Fruit fly (Drosophila melanogaster) whole organism, embryonic: ENCODE results near the gene CG9426.
A peak's percentile ranks its signal among the peaks of the same experiment; 100 is the strongest.

ENCODE experiments used
- Atf6 ChIP-seq: fragments of 200-800 bp; sonication (Bioruptor generic); IDR thresholded peaks from 2 replicates; pipeline ENCODE4 v1.3.6; 2022; ENCODE audit warnings: missing biosample characterization, missing genetic modification characterization
- CG10565 ChIP-seq: fragments of 200-800 bp; sonication (Bioruptor generic); optimal IDR thresholded peaks from 3 replicates; lab custom pipeline; 2016; ENCODE audit warnings: missing biosample characterization, mild to moderate bottlenecking, missing genetic modification characterization
- CG11398 ChIP-seq: fragments of 200-800 bp; sonication (Bioruptor generic); optimal IDR thresholded peaks from 2 replicates; lab custom pipeline; 2016; ENCODE audit warnings: missing biosample characterization, missing genetic modification characterization
- CG11696 ChIP-seq: fragments of 200-800 bp; sonication (Bioruptor generic); IDR thresholded peaks from 2 replicates; pipeline ENCODE4 v1.3.6; 2022; ENCODE audit warnings: missing biosample characterization, missing genetic modification characterization
- CG12299 ChIP-seq: fragments of 200-800 bp; sonication (Bioruptor generic); optimal IDR thresholded peaks from 2 replicates; lab custom pipeline; 2018; ENCODE audit warnings: missing biosample characterization, mild to moderate bottlenecking, missing genetic modification characterization
- CG12659 ChIP-seq: fragments of 200-800 bp; sonication (Bioruptor generic); optimal IDR thresholded peaks from 3 replicates; lab custom pipeline; 2017; ENCODE audit warnings: mild to moderate bottlenecking, missing biosample characterization, missing genetic modification reagents, missing genetic modification characterization
- CG12769 ChIP-seq: fragments of 200-800 bp; sonication (Bioruptor generic); optimal IDR thresholded peaks from 2 replicates; lab custom pipeline; 2019; ENCODE audit warnings: missing biosample characterization, mild to moderate bottlenecking, missing genetic modification characterization, moderate library complexity
- CG13287 ChIP-seq: fragments of 200-800 bp; sonication (Bioruptor generic); IDR thresholded peaks from 2 replicates; pipeline ENCODE4 v1.3.6; 2022; ENCODE audit warnings: missing biosample characterization, missing genetic modification characterization; ENCODE audit not compliant: partially characterized antibody
- CG14050 ChIP-seq: fragments of 200-800 bp; sonication (Bioruptor generic); IDR thresholded peaks from 3 replicates; pipeline ENCODE4 v1.3.6; 2022; ENCODE audit warnings: missing biosample characterization, missing genetic modification characterization
- CG14667 ChIP-seq: fragments of 200-800 bp; sonication (Bioruptor generic); IDR thresholded peaks from 2 replicates; pipeline ENCODE4 v1.3.6; 2022; ENCODE audit warnings: missing biosample characterization, missing genetic modification characterization
- CG14710 ChIP-seq: fragments of 200-800 bp; sonication (Bioruptor generic); optimal IDR thresholded peaks from 3 replicates; lab custom pipeline; 2019; ENCODE audit warnings: missing biosample characterization, mild to moderate bottlenecking, missing genetic modification characterization, moderate library complexity
- CG14965 ChIP-seq: fragments of 200-800 bp; sonication (Bioruptor generic); optimal IDR thresholded peaks from 2 replicates; lab custom pipeline; 2016; ENCODE audit warnings: missing biosample characterization, missing genetic modification characterization, borderline replicate concordance
- CG1529 ChIP-seq: fragments of 200-800 bp; sonication (Bioruptor generic); optimal IDR thresholded peaks from 3 replicates; lab custom pipeline; 2018; ENCODE audit warnings: missing biosample characterization, missing genetic modification characterization
- CG17568 ChIP-seq: fragments of 200-800 bp; sonication (Bioruptor generic); optimal IDR thresholded peaks from 2 replicates; lab custom pipeline; 2018; ENCODE audit warnings: missing biosample characterization, mild to moderate bottlenecking, missing genetic modification characterization, moderate library complexity
- CG1792 ChIP-seq: fragments of 200-800 bp; sonication (Bioruptor generic); optimal IDR thresholded peaks from 2 replicates; lab custom pipeline; 2016; ENCODE audit warnings: missing biosample characterization, missing genetic modification characterization
- CG2120 ChIP-seq: fragments of 200-800 bp; sonication (Bioruptor generic); optimal IDR thresholded peaks from 3 replicates; lab custom pipeline; 2016; ENCODE audit warnings: missing biosample characterization, missing genetic modification characterization
- CG2199 ChIP-seq: fragments of 200-800 bp; sonication (Bioruptor generic); IDR thresholded peaks from 3 replicates; pipeline ENCODE4 v1.3.6; 2022; ENCODE audit warnings: missing biosample characterization, missing genetic modification characterization
- CG31388 ChIP-seq: fragments of 200-800 bp; sonication (Bioruptor generic); optimal IDR thresholded peaks from 2 replicates; lab custom pipeline; 2016; ENCODE audit warnings: missing biosample characterization, missing genetic modification characterization
- CG33557 ChIP-seq: fragments of 200-800 bp; sonication (Bioruptor generic); optimal IDR thresholded peaks from 2 replicates; lab custom pipeline; 2019; ENCODE audit warnings: missing biosample characterization, mild to moderate bottlenecking, missing genetic modification characterization, moderate library complexity
- CG3847 ChIP-seq: fragments of 200-800 bp; sonication (Bioruptor generic); IDR thresholded peaks from 2 replicates; pipeline ENCODE4 v1.3.6; 2022; ENCODE audit warnings: missing biosample characterization, missing genetic modification characterization
- CG4424 ChIP-seq: fragments of 200-800 bp; sonication (Bioruptor generic); optimal IDR thresholded peaks from 3 replicates; lab custom pipeline; 2016; ENCODE audit warnings: missing biosample characterization, missing genetic modification characterization
- CG4854 ChIP-seq: fragments of 200-800 bp; sonication (Bioruptor generic); optimal IDR thresholded peaks from 2 replicates; lab custom pipeline; 2016; ENCODE audit warnings: missing biosample characterization, missing genetic modification characterization, inconsistent platforms
- CG6765 ChIP-seq: fragments of 200-800 bp; sonication (Bioruptor generic); optimal IDR thresholded peaks from 3 replicates; lab custom pipeline; 2017; ENCODE audit warnings: missing biosample characterization, mild to moderate bottlenecking, missing genetic modification characterization
- CG9727 ChIP-seq: fragments of 200-800 bp; sonication (Bioruptor generic); optimal IDR thresholded peaks from 3 replicates; lab custom pipeline; 2017; ENCODE audit warnings: missing biosample characterization, mild to moderate bottlenecking, missing genetic modification characterization
- CG9817 ChIP-seq: fragments of 200-800 bp; sonication (Bioruptor generic); optimal IDR thresholded peaks from 2 replicates; lab custom pipeline; 2018; ENCODE audit warnings: missing biosample characterization, mild to moderate bottlenecking, missing genetic modification characterization, moderate library complexity
- Chrac-16 ChIP-seq: fragments of 200-800 bp; sonication (Bioruptor generic); optimal IDR thresholded peaks from 3 replicates; lab custom pipeline; 2016; ENCODE audit warnings: missing biosample characterization, missing genetic modification characterization
- E2f1 ChIP-seq: fragments of 200-800 bp; sonication (Bioruptor generic); IDR thresholded peaks from 2 replicates; pipeline ENCODE4 v1.3.6; 2022; ENCODE audit warnings: missing biosample characterization, missing genetic modification characterization
- E2f2 ChIP-seq: fragments of 200-800 bp; sonication (Bioruptor generic); IDR thresholded peaks from 2 replicates; pipeline ENCODE4 v1.3.6; 2022; ENCODE audit warnings: missing biosample characterization, missing genetic modification characterization
- H2.0 ChIP-seq: fragments of 200-800 bp; sonication (Bioruptor generic); IDR thresholded peaks from 2 replicates; pipeline ENCODE4 v1.3.6; 2022; ENCODE audit warnings: missing biosample characterization, missing genetic modification characterization
- HmgZ ChIP-seq: fragments of 200-800 bp; sonication (Bioruptor generic); optimal IDR thresholded peaks from 2 replicates; lab custom pipeline; 2018; ENCODE audit warnings: missing biosample characterization, mild to moderate bottlenecking, missing genetic modification characterization
- Kr ChIP-seq: fragments of 200-800 bp; sonication (Bioruptor generic); optimal IDR thresholded peaks from 2 replicates; lab custom pipeline; 2017; ENCODE audit warnings: missing biosample characterization, mild to moderate bottlenecking, missing genetic modification characterization
- Max ChIP-seq: fragments of 200-800 bp; sonication (Bioruptor generic); optimal IDR thresholded peaks from 2 replicates; lab custom pipeline; 2016; ENCODE audit warnings: missing biosample characterization, mild to moderate bottlenecking, missing genetic modification characterization
- Nf-YC ChIP-seq: fragments of 200-800 bp; optimal IDR thresholded peaks from 3 replicates; lab custom pipeline; 2019; ENCODE audit warnings: missing biosample characterization, mild to moderate bottlenecking, missing genetic modification characterization, moderate library complexity
- Poxn ChIP-seq: fragments of 200-800 bp; sonication (Bioruptor generic); IDR thresholded peaks from 2 replicates; pipeline ENCODE4 v1.3.6; 2022; ENCODE audit warnings: missing biosample characterization, missing genetic modification characterization
- amos ChIP-seq: fragments of 200-800 bp; sonication (Bioruptor generic); IDR thresholded peaks from 2 replicates; pipeline ENCODE4 v1.3.6; 2022; ENCODE audit warnings: missing biosample characterization, missing genetic modification characterization; ENCODE audit not compliant: partially characterized antibody
- chinmo ChIP-seq: fragments of 200-800 bp; sonication (Bioruptor generic); IDR thresholded peaks from 4 replicates; pipeline ENCODE4 v1.3.6; 2022; ENCODE audit warnings: missing biosample characterization, missing genetic modification characterization; ENCODE audit not compliant: partially characterized antibody
- chm ChIP-seq: fragments of 200-800 bp; sonication (Bioruptor generic); IDR thresholded peaks from 2 replicates; pipeline ENCODE4 v1.3.6; 2022; ENCODE audit warnings: missing biosample characterization, missing genetic modification characterization
- danr ChIP-seq: fragments of 200-800 bp; sonication (Bioruptor generic); IDR thresholded peaks from 2 replicates; pipeline ENCODE4 v1.3.6; 2022; ENCODE audit warnings: missing biosample characterization, missing genetic modification characterization
- disco-r ChIP-seq: fragments of 200-800 bp; sonication (Bioruptor generic); optimal IDR thresholded peaks from 2 replicates; lab custom pipeline; 2016; ENCODE audit warnings: missing biosample characterization, missing genetic modification characterization
- hkb ChIP-seq, 2 experiments: fragments of 200-800 bp in 1 of 2; fragments of >200 bp in 1 of 2; sonication (Bioruptor generic) in 1 of 2; IDR thresholded peaks in 1 of 2; optimal IDR thresholded peaks in 1 of 2; 2 replicates each; pipeline versions ENCODE4 v1.3.6 to Lab custom; 2017 to 2022; ENCODE audit warnings: missing biosample characterization in 1 of 2, missing genetic modification characterization in 1 of 2
- lola ChIP-seq, 3 experiments: fragments of >200 bp in 2 of 3; fragments of 200-800 bp in 1 of 3; sonication (Bioruptor generic) in 1 of 3; optimal IDR thresholded peaks; 2 replicates each; lab custom pipeline; 2017 to 2019; ENCODE audit warnings: missing biosample characterization in 3 of 3, missing genetic modification characterization in 3 of 3, mild to moderate bottlenecking in 1 of 3, moderate library complexity in 1 of 3
- odd ChIP-seq: fragments of 200-800 bp; sonication (Bioruptor generic); optimal IDR thresholded peaks from 2 replicates; lab custom pipeline; 2017; ENCODE audit warnings: missing biosample characterization, mild to moderate bottlenecking, missing genetic modification characterization
- ranshi ChIP-seq: fragments of 200-800 bp; sonication (Bioruptor generic); IDR thresholded peaks from 2 replicates; pipeline ENCODE4 v1.3.6; 2022; ENCODE audit warnings: missing biosample characterization, missing genetic modification characterization
- sens ChIP-seq: fragments of 200-800 bp; sonication (Bioruptor generic); peaks from one replicate; lab custom pipeline; 2016; ENCODE audit warnings: missing biosample characterization, missing genetic modification characterization
- sug ChIP-seq: fragments of 200-800 bp; optimal IDR thresholded peaks from 2 replicates; lab custom pipeline; 2019; ENCODE audit warnings: missing biosample characterization, mild to moderate bottlenecking, missing genetic modification characterization, moderate library complexity
- trh ChIP-seq: fragments of 200-800 bp; sonication (Bioruptor generic); optimal IDR thresholded peaks from 2 replicates; lab custom pipeline; 2016; ENCODE audit warnings: missing biosample characterization, missing genetic modification characterization
- unpg ChIP-seq: fragments of 200-800 bp; sonication (Bioruptor generic); optimal IDR thresholded peaks from 3 replicates; lab custom pipeline; 2018; ENCODE audit warnings: missing biosample characterization, mild to moderate bottlenecking, missing genetic modification characterization, moderate library complexity

Gene CG9426

dm6 chr2L:13260740-13261139 is 41.0 kb upstream of the CG9426 start, which contains the start of gene CG44085 (continued):
- TF ChIP-seq CG14050 (GFP tag; lab: Robert Waterston, UW) (no peak), chinmo (GFP tag; lab: Robert Waterston, UW) (0 out of 4 replicates have a peak, but pooled peaks have one; percentile 9), Nf-YC (tag; lab: Kevin White, UChicago) (no peak)

dm6 chr2L:13259643-13260042 is 39.9 kb upstream of the CG9426 start, which contains the start of gene CG31730:
TSS of gene CG31730 (minus strand) at chr2L:13259743.
- TF ChIP-seq CG3847 (GFP tag; lab: Robert Waterston, UW) (no peak), sens (GFP tag; lab: Kevin White, UChicago) (peak; percentile 13), chinmo (GFP tag; lab: Robert Waterston, UW) (0 out of 4 replicates have a peak, but pooled peaks have one; percentile 35)

- TF ChIP-seq Kr (GFP tag; lab: Kevin White, UChicago) (no peak), CG17568 (no peak), H2.0 (GFP tag; lab: Robert Waterston, UW) (0 out of 2 replicates have a peak, but pooled peaks have one; percentile 22), amos (GFP tag; lab: Robert Waterston, UW) (no peak), CG12659 (GFP tag; lab: Kevin White, UChicago) (no peak), CG2120 (peak; percentile 2), E2f1 (no peak), Chrac-16 (GFP tag; lab: Kevin White, UChicago) (no peak), CG14965 (GFP tag; lab: Kevin White, UChicago) (no peak), Atf6 (GFP tag; lab: Robert Waterston, UW) (no peak), CG9817 (tag; lab: Kevin White, UChicago) (peak; percentile 14), CG14667 (GFP tag; lab: Robert Waterston, UW) (no peak), disco-r (GFP tag; lab: Kevin White, UChicago) (no peak), CG4854 (GFP tag; lab: Kevin White, UChicago) (no peak), chm (GFP tag; lab: Robert Waterston, UW) (no peak), CG11696 (GFP tag; lab: Robert Waterston, UW) (no peak), CG12769 (tag; lab: Kevin White, UChicago) (peak; percentile 15), unpg (GFP tag; lab: Kevin White, UChicago) (peak; percentile 62), CG11398 (GFP tag; lab: Kevin White, UChicago) (no peak), CG6765 (no peak), CG1792 (GFP tag; lab: Kevin White, UChicago) (no peak), CG33557 (no peak), Max (GFP tag; lab: Kevin White, UChicago) (no peak), CG9727 (no peak), CG12299 (tag; lab: Kevin White, UChicago) (no peak), ranshi (no peak), CG1529 (GFP tag; lab: Kevin White, UChicago) (no peak), sug (tag; lab: Kevin White, UChicago) (no peak), CG4424 (GFP tag; lab: Kevin White, UChicago) (peak; percentile 18), CG31388 (GFP tag; lab: Kevin White, UChicago) (no peak), CG14710 (tag; lab: Kevin White, UChicago) (no peak), hkb (optimal IDR thresholded peaks at IDR 0.05; lab: Kevin White, UChicago) (no peak), hkb (GFP tag; IDR thresholded peaks at IDR 0.05; lab: Robert Waterston, UW) (no peak; the same call in 1 of the 2 replicates), E2f2 (GFP tag; lab: Robert Waterston, UW) (no peak), lola (GFP tag; optimal IDR thresholded peaks at IDR 0.05; lab: Kevin White, UChicago) (no peak), CG10565 (GFP tag; lab: Kevin White, UChicago) (no peak), CG2199 (GFP tag; lab: Robert Waterston, UW) (no peak), odd (GFP tag; lab: Kevin White, UChicago) (no peak), danr (no peak), CG13287 (GFP tag; lab: Robert Waterston, UW) (no peak), Poxn (GFP tag; lab: Robert Waterston, UW) (no peak), HmgZ (tag; lab: Kevin White, UChicago) (no peak), trh (GFP tag; lab: Kevin White, UChicago) (no peak)
Observed at dm6 chr2L:13258702-13259101, 39.0 kb upstream of the CG9426 start.
